Worm (Caenorhabditis elegans) whole organism, young adult: ENCODE measurements around the gene hal-3.
A peak's percentile ranks its signal among the peaks of the same experiment; 100 is the strongest.

Source experiments
- B0336.3 ChIP-seq: fragments of 200-800 bp; sonication (Bioruptor generic); IDR thresholded peaks from 2 replicates; pipeline ENCODE4 v1.3.6; 2022; ENCODE audit warnings: missing genetic modification characterization, missing compliant biosample characterization
- F10E7.11 ChIP-seq: sonication (generic microtip); optimal IDR thresholded peaks from 2 replicates; lab custom pipeline; 2017; ENCODE audit warnings: mild to moderate bottlenecking, missing genetic modification characterization, moderate library complexity, missing compliant biosample characterization
- F33H1.4 ChIP-seq: fragments of 200-800 bp; sonication (Bioruptor generic); IDR thresholded peaks from 2 replicates; pipeline ENCODE4 v1.3.6; 2022; ENCODE audit warnings: missing genetic modification reagents, missing genetic modification characterization, missing compliant biosample characterization
- F52B5.7 ChIP-seq: sonication (generic microtip); optimal IDR thresholded peaks from 2 replicates; lab custom pipeline; 2016; ENCODE audit warnings: mild to moderate bottlenecking, missing genetic modification characterization, missing compliant biosample characterization
- F55B11.4 ChIP-seq: sonication (generic microtip); optimal IDR thresholded peaks from 2 replicates; lab custom pipeline; 2016; ENCODE audit warnings: missing compliant biosample characterization, missing genetic modification characterization, borderline replicate concordance; ENCODE audit not compliant: insufficient read depth
- K11D2.4 ChIP-seq: fragments of 200-800 bp; sonication (Bioruptor generic); IDR thresholded peaks from 2 replicates; pipeline ENCODE4 v1.3.6; 2022; ENCODE audit warnings: missing genetic modification reagents, missing genetic modification characterization, missing compliant biosample characterization
- K12H6.12 ChIP-seq: fragments of 200-800 bp; sonication (Bioruptor generic); optimal IDR thresholded peaks from 2 replicates; lab custom pipeline; 2018; ENCODE audit warnings: mild to moderate bottlenecking, missing genetic modification characterization, missing compliant biosample characterization
- T26A5.8 ChIP-seq: sonication (generic microtip); optimal IDR thresholded peaks from 2 replicates; lab custom pipeline; 2016; ENCODE audit warnings: missing genetic modification characterization, missing compliant biosample characterization
- Y56A3A.18 ChIP-seq: fragments of 200-800 bp; sonication (Bioruptor generic); IDR thresholded peaks from 2 replicates; pipeline ENCODE4 v1.3.6; 2022; ENCODE audit warnings: missing genetic modification reagents, missing genetic modification characterization, missing compliant biosample characterization
- Y67H2A.10 ChIP-seq: fragments of 200-800 bp; sonication (Bioruptor generic); conservative IDR thresholded peaks from 2 replicates; pipeline ENCODE4 v1.3.6; 2022; ENCODE audit warnings: missing genetic modification reagents, missing genetic modification characterization, missing compliant biosample characterization
- Y79H2A.3 ChIP-seq: fragments of 200-800 bp; sonication (Bioruptor generic); conservative IDR thresholded peaks from 2 replicates; pipeline ENCODE4 v1.3.6; 2022; ENCODE audit warnings: missing genetic modification reagents, missing genetic modification characterization, missing compliant biosample characterization
- Y95B8A.8 ChIP-seq: fragments of 200-800 bp; sonication (Bioruptor generic); IDR thresholded peaks from 2 replicates; pipeline ENCODE4 v1.3.6; 2022; ENCODE audit warnings: missing genetic modification reagents, missing genetic modification characterization, missing compliant biosample characterization
- aptf-3 ChIP-seq: fragments of 200-800 bp; sonication (Bioruptor generic); IDR thresholded peaks from 2 replicates; pipeline ENCODE4 v1.3.6; 2022; ENCODE audit warnings: missing genetic modification characterization, missing compliant biosample characterization
- athp-1 ChIP-seq: sonication (generic microtip); optimal IDR thresholded peaks from 2 replicates; lab custom pipeline; 2017; ENCODE audit warnings: mild to moderate bottlenecking, missing genetic modification characterization, missing compliant biosample characterization
- attf-3 ChIP-seq: fragments of 200-800 bp; sonication (Bioruptor generic); conservative IDR thresholded peaks from 2 replicates; pipeline ENCODE4 v1.3.6; 2022; ENCODE audit warnings: missing genetic modification reagents, missing genetic modification characterization, missing compliant biosample characterization
- attf-5 ChIP-seq: fragments of 200-800 bp; sonication (Bioruptor generic); optimal IDR thresholded peaks from 2 replicates; lab custom pipeline; 2018; ENCODE audit warnings: mild to moderate bottlenecking, missing genetic modification characterization, missing compliant biosample characterization
- attf-6 ChIP-seq: fragments of 200-800 bp; sonication (Bioruptor generic); IDR thresholded peaks from 2 replicates; pipeline ENCODE4 v1.3.6; 2022; ENCODE audit warnings: missing genetic modification reagents, missing genetic modification characterization, missing compliant biosample characterization
- bed-1 ChIP-seq: fragments of 200-800 bp; sonication (Bioruptor generic); IDR thresholded peaks from 2 replicates; pipeline ENCODE4 v1.3.6; 2022; ENCODE audit warnings: missing genetic modification reagents, missing genetic modification characterization, missing compliant biosample characterization
- die-1 ChIP-seq: sonication (generic microtip); optimal IDR thresholded peaks from 2 replicates; lab custom pipeline; 2016; ENCODE audit warnings: missing genotype, mild to moderate bottlenecking, missing genetic modification characterization, missing compliant biosample characterization
- dox-1 ChIP-seq: fragments of 200-800 bp; sonication (Bioruptor generic); IDR thresholded peaks from 2 replicates; pipeline ENCODE4 v1.3.6; 2022; ENCODE audit warnings: missing genetic modification reagents, missing genetic modification characterization, missing compliant biosample characterization
- egl-44 ChIP-seq: fragments of 200-800 bp; sonication (Bioruptor generic); IDR thresholded peaks from 2 replicates; pipeline ENCODE4 v1.3.6; 2022; ENCODE audit warnings: missing genetic modification reagents, missing genetic modification characterization, missing compliant biosample characterization
- ets-4 ChIP-seq: fragments of 200-800 bp; sonication (Bioruptor generic); optimal IDR thresholded peaks from 2 replicates; lab custom pipeline; 2018; ENCODE audit warnings: mild to moderate bottlenecking, missing genetic modification characterization, missing compliant biosample characterization
- him-1 ChIP-seq: sonication (generic microtip); optimal IDR thresholded peaks from 2 replicates; lab custom pipeline; 2016; ENCODE audit warnings: missing genotype, missing genetic modification reagents, missing genetic modification characterization, missing compliant biosample characterization
- hlh-12 ChIP-seq: sonication (generic microtip); optimal IDR thresholded peaks from 2 replicates; lab custom pipeline; 2016; ENCODE audit warnings: missing genetic modification characterization, missing compliant biosample characterization
- hrde-1 ChIP-seq: sonication (generic microtip); optimal IDR thresholded peaks from 2 replicates; lab custom pipeline; 2016; ENCODE audit warnings: missing genetic modification characterization, mild to moderate bottlenecking, missing compliant biosample characterization, moderate library complexity, missing genotype, missing genetic modification reagents, borderline replicate concordance
- lin-35 ChIP-seq, 3 experiments: fragments of 150-350 bp in 2 of 3; sonication (generic microtip) in 1 of 3; optimal IDR thresholded peaks; 2 replicates each; lab custom pipeline; 2014 to 2018; ENCODE audit warnings: missing biosample characterization in 3 of 3, missing genetic modification characterization in 3 of 3, missing genetic modification reagents in 3 of 3
- lin-54 ChIP-seq: fragments of 200-800 bp; sonication (Bioruptor generic); optimal IDR thresholded peaks from 2 replicates; lab custom pipeline; 2018; ENCODE audit warnings: mild to moderate bottlenecking, missing genetic modification characterization, missing compliant biosample characterization
- madf-8 ChIP-seq: fragments of 200-800 bp; sonication (Bioruptor generic); conservative IDR thresholded peaks from 2 replicates; pipeline ENCODE4 v1.3.6; 2022; ENCODE audit warnings: missing genetic modification reagents, missing genetic modification characterization, missing compliant biosample characterization
- mes-4 ChIP-seq: sonication (generic microtip); optimal IDR thresholded peaks from 2 replicates; lab custom pipeline; 2016; ENCODE audit warnings: missing genotype, missing genetic modification characterization, missing compliant biosample characterization
- nhr-27 ChIP-seq: fragments of 200-800 bp; sonication (Bioruptor generic); optimal IDR thresholded peaks from 2 replicates; lab custom pipeline; 2018; ENCODE audit warnings: mild to moderate bottlenecking, missing genetic modification characterization, moderate library complexity, missing compliant biosample characterization
- nhr-80 ChIP-seq: sonication (generic microtip); optimal IDR thresholded peaks from 2 replicates; lab custom pipeline; 2016; ENCODE audit warnings: missing genetic modification characterization, missing compliant biosample characterization
- nhr-90 ChIP-seq: sonication (generic microtip); optimal IDR thresholded peaks from 2 replicates; lab custom pipeline; 2016; ENCODE audit warnings: missing genotype, mild to moderate bottlenecking, missing genetic modification characterization, missing compliant biosample characterization
- pha-4 ChIP-seq: fragments of 150-350 bp; sonication (generic microtip); optimal IDR thresholded peaks from 2 replicates; lab custom pipeline; 2014; ENCODE audit warnings: missing biosample characterization, missing genetic modification reagents, missing genetic modification characterization
- rcor-1 ChIP-seq: fragments of 200-800 bp; sonication (Bioruptor generic); IDR thresholded peaks from 2 replicates; pipeline ENCODE4 v1.3.6; 2022; ENCODE audit warnings: missing genetic modification reagents, missing genetic modification characterization, missing compliant biosample characterization
- snpc-3.4 ChIP-seq: sonication (generic microtip); optimal IDR thresholded peaks from 2 replicates; lab custom pipeline; 2017; ENCODE audit warnings: missing genetic modification characterization, mild to moderate bottlenecking, missing compliant biosample characterization, antibody characterized with exemption, moderate library complexity, missing genotype, missing genetic modification reagents
- snpc-4 ChIP-seq, 5 experiments: fragments of 150-350 bp in 1 of 5; sonication (generic microtip) in 4 of 5; optimal IDR thresholded peaks; 2 replicates each; lab custom pipeline; 2014 to 2018; ENCODE audit warnings: missing genetic modification characterization in 5 of 5, missing biosample characterization in 3 of 5, antibody characterized with exemption in 2 of 5, mild to moderate bottlenecking in 2 of 5, missing compliant biosample characterization in 2 of 5, missing genotype in 2 of 5, moderate library complexity in 2 of 5, missing genetic modification reagents in 1 of 5
- tbp1 ChIP-seq: fragments of 200-800 bp; sonication (Bioruptor generic); optimal IDR thresholded peaks from 2 replicates; lab custom pipeline; 2018; ENCODE audit warnings: mild to moderate bottlenecking, missing genetic modification characterization, missing compliant biosample characterization
- zim-3 ChIP-seq: sonication (generic microtip); optimal IDR thresholded peaks from 2 replicates; lab custom pipeline; 2017; ENCODE audit warnings: mild to moderate bottlenecking, missing genetic modification characterization, moderate library complexity, missing compliant biosample characterization
- ztf-22 ChIP-seq: fragments of 200-800 bp; sonication (Bioruptor generic); optimal IDR thresholded peaks from 2 replicates; lab custom pipeline; 2018; ENCODE audit warnings: mild to moderate bottlenecking, missing genetic modification characterization, moderate library complexity, missing compliant biosample characterization
- ztf-3 ChIP-seq: fragments of 200-800 bp; sonication (Bioruptor generic); optimal IDR thresholded peaks from 2 replicates; lab custom pipeline; 2018; ENCODE audit warnings: mild to moderate bottlenecking, missing genetic modification characterization, missing compliant biosample characterization

The hal-3 gene

ce11 chrII:9605954-9606353, 11.0 kb downstream of the hal-3 start:
- 0 out of 2 replicates have a peak, but pooled peaks have one; percentile 30 for TF ChIP-seq K11D2.4 (GFP tag; lab: Robert Waterston, UW)
- TF ChIP-seq hrde-1 (tag; lab: Kevin White, UChicago), result no peak

- TF ChIP-seq madf-8 (GFP tag; lab: Robert Waterston, UW), result no peak
- TF ChIP-seq dox-1 (GFP tag; lab: Robert Waterston, UW), result no peak
- TF ChIP-seq ets-4 (GFP tag; lab: Kevin White, UChicago), result no peak
- no peak for TF ChIP-seq Y67H2A.10 (GFP tag; lab: Robert Waterston, UW)
- no peak for TF ChIP-seq snpc-3.4 (tag; lab: Kevin White, UChicago)
- TF ChIP-seq lin-35 (GFP tag; optimal IDR thresholded peaks at IDR 0.05; lab: Kevin White, UChicago), result no peak
- no peak for TF ChIP-seq nhr-90 (tag; lab: Kevin White, UChicago)
- TF ChIP-seq him-1, result no peak
- no peak for TF ChIP-seq T26A5.8 (tag; lab: Kevin White, UChicago)
- TF ChIP-seq snpc-4 (GFP tag; optimal IDR thresholded peaks at IDR 0.05; lab: Kevin White, UChicago), result no peak
- no peak for TF ChIP-seq snpc-4 (tag; optimal IDR thresholded peaks at IDR 0.05; lab: Kevin White, UChicago)
- TF ChIP-seq attf-6 (GFP tag; lab: Robert Waterston, UW), result no peak
- no peak for TF ChIP-seq hlh-12 (tag; lab: Kevin White, UChicago)
- no peak for TF ChIP-seq F10E7.11 (tag; lab: Kevin White, UChicago)
- TF ChIP-seq mes-4 (tag; lab: Kevin White, UChicago), result no peak
- no peak for TF ChIP-seq Y56A3A.18 (GFP tag; lab: Robert Waterston, UW)
- TF ChIP-seq F55B11.4, result no peak
- no peak for TF ChIP-seq zim-3
- no peak for TF ChIP-seq attf-5 (GFP tag; lab: Kevin White, UChicago)
- TF ChIP-seq, all 124 proteins: peak for 0
Observed at ce11 chrII:9605336-9605735, 11.6 kb downstream of the hal-3 start, which contains the start of gene nhr-19. Gene nhr-19 (minus strand): TSS chrII:9605526.

- TF ChIP-seq nhr-80 (peak; percentile 37), nhr-27 (no peak)
Observed at ce11 chrII:9604685-9605084, 12.2 kb downstream of the hal-3 start.

ce11 chrII:9604063-9604462, 12.9 kb downstream of the hal-3 start:
- TF ChIP-seq tbp1 (GFP tag; lab: Kevin White, UChicago), result peak; percentile 11
- no peak for TF ChIP-seq egl-44
- TF ChIP-seq bed-1 (GFP tag; lab: Robert Waterston, UW), result no peak
- no peak for TF ChIP-seq Y95B8A.8
- TF ChIP-seq Y79H2A.3 (GFP tag; lab: Robert Waterston, UW), result no peak
- no peak for TF ChIP-seq dox-1 (GFP tag; lab: Robert Waterston, UW)
- TF ChIP-seq, all 124 proteins: peak for 1

ce11 chrII:9603419-9603818, 13.5 kb downstream of the hal-3 start:
- TF ChIP-seq B0336.3 (GFP tag; lab: Robert Waterston, UW) (peak; percentile 89), egl-44 (peak; percentile 76; the same call in 1 of the 2 replicates), K11D2.4 (GFP tag; lab: Robert Waterston, UW) (peak; percentile 90), K12H6.12 (tag; lab: Kevin White, UChicago) (peak; percentile 90), nhr-90 (tag; lab: Kevin White, UChicago) (peak; percentile 57), ztf-22 (GFP tag; lab: Kevin White, UChicago) (peak; percentile 90), lin-54 (GFP tag; lab: Kevin White, UChicago) (peak; percentile 69), die-1 (tag; lab: Kevin White, UChicago) (peak; percentile 23), F52B5.7 (tag; lab: Kevin White, UChicago) (no peak), Y56A3A.18 (GFP tag; lab: Robert Waterston, UW) (0 out of 2 replicates have a peak, but pooled peaks have one; percentile 52), nhr-80 (peak; percentile 97), F33H1.4 (GFP tag; lab: Robert Waterston, UW) (peak; percentile 20; the same call in 1 of the 2 replicates), pha-4 (tag; lab: Kevin White, UChicago) (peak; percentile 58), aptf-3 (no peak), ztf-3 (GFP tag; lab: Kevin White, UChicago) (peak; percentile 79), Y79H2A.3 (GFP tag; lab: Robert Waterston, UW) (no peak), rcor-1 (GFP tag; lab: Robert Waterston, UW) (peak; percentile 80), athp-1 (tag; lab: Kevin White, UChicago) (peak; percentile 43), tbp1 (GFP tag; lab: Kevin White, UChicago) (peak; percentile 67), dox-1 (GFP tag; lab: Robert Waterston, UW) (peak; percentile 84), attf-3 (GFP tag; lab: Robert Waterston, UW) (peak; percentile 47; the same call in 1 of the 2 replicates)
